Fruit fly (Drosophila melanogaster): ENCODE results near the gene Dip-C.
A peak's percentile ranks its signal among the peaks of the same experiment; 100 is the strongest.

The Dip-C gene

DNA sequence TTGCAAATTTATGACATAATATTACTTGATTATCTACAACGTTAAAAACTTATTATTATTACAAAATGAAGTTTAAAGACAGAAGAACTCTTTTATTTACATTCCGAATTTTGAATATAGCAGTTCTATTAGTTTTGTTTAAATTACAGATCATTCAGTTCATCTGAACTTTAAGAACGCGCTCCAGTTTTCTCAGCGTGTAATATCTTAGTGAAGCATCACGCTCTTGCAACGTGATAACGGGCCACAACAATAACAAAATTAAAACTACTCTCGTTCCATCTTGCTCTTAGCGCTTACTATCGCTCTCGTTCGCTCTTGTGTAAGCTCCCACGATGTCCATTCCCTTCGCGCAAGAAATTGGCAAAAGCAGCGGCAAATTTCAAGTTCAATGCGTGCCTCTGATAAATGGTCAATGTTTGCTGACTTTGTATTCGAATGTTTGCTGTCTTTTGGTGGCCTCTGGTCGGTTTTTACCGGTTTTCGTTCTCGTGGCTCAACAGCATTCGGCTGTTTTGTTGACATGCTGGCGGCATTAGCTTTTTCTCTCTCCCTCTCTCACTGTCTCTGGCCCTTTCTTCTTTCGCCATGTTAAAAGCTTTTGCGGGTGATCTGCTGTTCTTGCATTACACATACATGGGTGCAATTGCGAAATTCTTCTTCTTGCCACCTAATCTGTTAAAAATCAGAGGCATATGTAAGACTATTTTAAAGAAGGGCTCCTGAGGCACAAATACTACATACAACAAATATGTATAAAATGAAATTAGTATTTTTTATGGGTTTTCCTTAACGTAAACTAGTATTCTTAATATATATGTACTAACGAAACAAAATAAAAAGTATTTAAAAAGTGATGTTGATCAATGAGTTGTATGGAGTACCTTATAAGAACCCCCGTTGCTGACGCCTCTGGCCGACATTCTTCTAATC is 29.3 kb upstream of the Dip-C start (continued):
- TF ChIP-seq ranshi (GFP tag; IDR thresholded peaks at IDR 0.05): no peak
- peak; percentile 34 for TF ChIP-seq unpg (GFP tag; optimal IDR thresholded peaks at IDR 0.05)
- TF ChIP-seq sd (tag; optimal IDR thresholded peaks at IDR 0.05): peak; percentile 22
- TF ChIP-seq CG3995 (GFP tag; optimal IDR thresholded peaks at IDR 0.05): peak; percentile 41
- TF ChIP-seq ken (GFP tag; IDR thresholded peaks at IDR 0.05): no peak
- no peak for TF ChIP-seq CHES-1-like (GFP tag; optimal IDR thresholded peaks at IDR 0.05)
- TF ChIP-seq CG7963 (GFP tag; IDR thresholded peaks at IDR 0.05; ENCODE audit: partially characterized antibody): no peak
- no peak for TF ChIP-seq CG7786 (GFP tag; optimal IDR thresholded peaks at IDR 0.05)
- no peak for TF ChIP-seq vfl (GFP tag; optimal IDR thresholded peaks at IDR 0.05)
- TF ChIP-seq NC2α (GFP tag; optimal IDR thresholded peaks at IDR 0.05): no peak
- no peak for TF ChIP-seq CG7357 (GFP tag; IDR thresholded peaks at IDR 0.05)
- no peak for TF ChIP-seq CG33213 (GFP tag; optimal IDR thresholded peaks at IDR 0.05)
- no peak for TF ChIP-seq Six4 (GFP tag; optimal IDR thresholded peaks at IDR 0.05)
- TF ChIP-seq Eip74EF (GFP tag; optimal IDR thresholded peaks at IDR 0.05): no peak
- no peak for TF ChIP-seq CG10366 (GFP tag; IDR thresholded peaks at IDR 0.05)
- no peak for TF ChIP-seq amos (GFP tag; IDR thresholded peaks at IDR 0.05; ENCODE audit: partially characterized antibody)
- peak; percentile 49 for TF ChIP-seq Hmr (GFP tag; optimal IDR thresholded peaks at IDR 0.05)
- no peak for TF ChIP-seq HLH54F (GFP tag; optimal IDR thresholded peaks at IDR 0.05)
- peak; percentile 56 for TF ChIP-seq lilli (GFP tag; optimal IDR thresholded peaks at IDR 0.05)
- peak; percentile 29; the same call in 1 of the 2 replicates for TF ChIP-seq Ptx1 (GFP tag; IDR thresholded peaks at IDR 0.05)
- no peak for TF ChIP-seq jumu (GFP tag; optimal IDR thresholded peaks at IDR 0.05)
- TF ChIP-seq nmo (GFP tag; optimal IDR thresholded peaks at IDR 0.05): no peak
- TF ChIP-seq pho (GFP tag; optimal IDR thresholded peaks at IDR 0.05): no peak
- TF ChIP-seq fd102C (GFP tag; optimal IDR thresholded peaks at IDR 0.05): no peak
- no peak for TF ChIP-seq CG10147 (GFP tag; optimal IDR thresholded peaks at IDR 0.05)
- TF ChIP-seq Kr (GFP tag; optimal IDR thresholded peaks at IDR 0.05): no peak
- TF ChIP-seq CG3838 (GFP tag; optimal IDR thresholded peaks at IDR 0.05): no peak
- peak; percentile 37 for TF ChIP-seq CG7556 (GFP tag; optimal IDR thresholded peaks at IDR 0.05)
- TF ChIP-seq Ada2b (GFP tag; IDR thresholded peaks at IDR 0.05): no peak
- TF ChIP-seq CG31441 (GFP tag; IDR thresholded peaks at IDR 0.05): peak; percentile 24; the same call in 1 of the 2 replicates
- TF ChIP-seq CG3726 (GFP tag; IDR thresholded peaks at IDR 0.05): no peak
- TF ChIP-seq Poxn (GFP tag; IDR thresholded peaks at IDR 0.05): no peak
- peak; percentile 13 for TF ChIP-seq CG17385 (GFP tag; optimal IDR thresholded peaks at IDR 0.05)
- peak; percentile 36 for TF ChIP-seq CG12769 (tag; optimal IDR thresholded peaks at IDR 0.05)
- no peak for TF ChIP-seq CG1529 (GFP tag; optimal IDR thresholded peaks at IDR 0.05)
- TF ChIP-seq CG12299 (tag; optimal IDR thresholded peaks at IDR 0.05): no peak
- TF ChIP-seq Xbp1 (GFP tag; optimal IDR thresholded peaks at IDR 0.05): peak; percentile 8
- TF ChIP-seq dimm (GFP tag; IDR thresholded peaks at IDR 0.05): no peak
- peak; percentile 79 for TF ChIP-seq sens (GFP tag)
- no peak for TF ChIP-seq Bdp1 (GFP tag; optimal IDR thresholded peaks at IDR 0.05)
- peak; percentile 54 for TF ChIP-seq gem (tag; optimal IDR thresholded peaks at IDR 0.05)
- TF ChIP-seq CG31365 (tag; optimal IDR thresholded peaks at IDR 0.05): no peak
- TF ChIP-seq CG13775 (GFP tag; optimal IDR thresholded peaks at IDR 0.05): peak; percentile 24
- no peak for TF ChIP-seq fd64A (GFP tag; optimal IDR thresholded peaks at IDR 0.05)
- peak; percentile 68 for TF ChIP-seq CG2678 (tag; optimal IDR thresholded peaks at IDR 0.05)
- TF ChIP-seq ssp (GFP tag; IDR thresholded peaks at IDR 0.05): no peak
- no peak for TF ChIP-seq BtbVII (GFP tag; optimal IDR thresholded peaks at IDR 0.05)
- TF ChIP-seq CG12104 (GFP tag; optimal IDR thresholded peaks at IDR 0.05): no peak
- no peak for TF ChIP-seq kni (GFP tag; optimal IDR thresholded peaks at IDR 0.05)
